Fruit fly (Drosophila melanogaster): Measurements from ENCODE around the gene CG6479.

DNA sequence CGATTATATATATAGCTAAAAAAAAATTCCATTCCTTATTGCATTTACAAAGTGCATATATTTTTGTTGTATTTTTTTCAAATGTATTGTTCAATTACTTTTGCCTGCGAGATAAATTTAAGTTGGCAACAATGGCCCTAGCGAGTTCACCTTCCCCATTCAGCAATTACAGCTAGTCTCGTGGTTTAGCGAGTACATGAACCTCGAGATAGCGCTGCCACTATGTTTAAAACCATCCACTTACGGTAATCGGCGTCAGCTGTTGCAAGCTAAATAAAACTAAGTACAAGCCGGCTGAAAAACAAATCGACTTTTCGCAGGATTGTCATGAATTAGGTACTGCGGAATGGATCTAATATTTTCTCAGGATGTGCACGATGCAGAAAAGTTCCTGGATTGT lies 13.8 kb upstream of the CG6479 start:
- TF ChIP-seq CG14655 (GFP tag; optimal IDR thresholded peaks at IDR 0.05) = no peak
- TF ChIP-seq EcR (GFP tag; optimal IDR thresholded peaks at IDR 0.05) = no peak
- TF ChIP-seq Pif1A (GFP tag; optimal IDR thresholded peaks at IDR 0.05) = no peak
- TF ChIP-seq Ets98B (GFP tag; IDR thresholded peaks at IDR 0.05) = no peak
- no peak for TF ChIP-seq CG15710 (tag; optimal IDR thresholded peaks at IDR 0.05)
- TF ChIP-seq fd96Ca (GFP tag; IDR thresholded peaks at IDR 0.05) = no peak
- TF ChIP-seq CG10348 (GFP tag; IDR thresholded peaks at IDR 0.05) = no peak
- no peak for TF ChIP-seq rn (GFP tag; IDR thresholded peaks at IDR 0.05)
- TF ChIP-seq CG34367 (tag; optimal IDR thresholded peaks at IDR 0.05) = no peak

Data from whole organism, pupa.